Worm (Caenorhabditis elegans): ENCODE measurements around the gene die-1.

die-1 gene

ce11 chrII:10019669-10020068 lies 48.0 kb downstream of the die-1 start:
- TF ChIP-seq tra-4 (tag; optimal IDR thresholded peaks at IDR 0.05) (no peak), scrt-1 (GFP tag; IDR thresholded peaks at IDR 0.05) (no peak), flt-1 (GFP tag; IDR thresholded peaks at IDR 0.05) (no peak), ceh-36 (tag; optimal IDR thresholded peaks at IDR 0.05) (no peak), tbx-11 (GFP tag; IDR thresholded peaks at IDR 0.05) (no peak), tbx-37 (GFP tag; conservative IDR thresholded peaks at IDR 0.05) (no peak), hmbx-1 (tag; optimal IDR thresholded peaks at IDR 0.05) (no peak), hnd-1 (tag; optimal IDR thresholded peaks at IDR 0.05) (no peak), hmg-4 (GFP tag; optimal IDR thresholded peaks at IDR 0.05) (no peak), B0310.2 (tag; optimal IDR thresholded peaks at IDR 0.05) (no peak)

ce11 chrII:10017528-10017927 lies 50.2 kb downstream of the die-1 start:
- no peak for TF ChIP-seq ama-1 (optimal IDR thresholded peaks at IDR 0.05)
- no peak for TF ChIP-seq aly-1 (tag; optimal IDR thresholded peaks at IDR 0.05)
- no peak for TF ChIP-seq pes-1 (GFP tag; IDR thresholded peaks at IDR 0.05)
- TF ChIP-seq hmg-4 (GFP tag; optimal IDR thresholded peaks at IDR 0.05): no peak
- TF ChIP-seq ceh-13 (GFP tag; optimal IDR thresholded peaks at IDR 0.05): no peak
- TF ChIP-seq ceh-36 (tag; optimal IDR thresholded peaks at IDR 0.05): no peak
- TF ChIP-seq hmbx-1 (tag; optimal IDR thresholded peaks at IDR 0.05): no peak
- TF ChIP-seq hnd-1 (tag; optimal IDR thresholded peaks at IDR 0.05): no peak
- no peak for TF ChIP-seq F13C5.2 (tag; optimal IDR thresholded peaks at IDR 0.05)
- no peak for TF ChIP-seq flt-1 (GFP tag; IDR thresholded peaks at IDR 0.05)
- TF ChIP-seq tbx-11 (GFP tag; IDR thresholded peaks at IDR 0.05): no peak
- no peak for TF ChIP-seq B0310.2 (tag; optimal IDR thresholded peaks at IDR 0.05)

ce11 chrII:10016013-10016412 lies 51.7 kb downstream of the die-1 start, which contains the start of gene lec-2:
Gene lec-2 (minus strand): TSS chrII:10016183.
- TF ChIP-seq hnd-1 (tag; optimal IDR thresholded peaks at IDR 0.05): no peak
- peak; percentile 0 for TF ChIP-seq aly-1 (tag; optimal IDR thresholded peaks at IDR 0.05)

ce11 chrII:10014384-10014783 lies 53.3 kb downstream of the die-1 start:
- TF ChIP-seq hmg-4 (GFP tag; optimal IDR thresholded peaks at IDR 0.05): no peak
- TF ChIP-seq aly-1 (tag; optimal IDR thresholded peaks at IDR 0.05): no peak
- TF ChIP-seq tra-4 (tag; optimal IDR thresholded peaks at IDR 0.05): no peak
- no peak for TF ChIP-seq flt-1 (GFP tag; IDR thresholded peaks at IDR 0.05)
- TF ChIP-seq sea-1 (GFP tag; conservative IDR thresholded peaks at IDR 0.05): no peak
- TF ChIP-seq F13C5.2 (tag; optimal IDR thresholded peaks at IDR 0.05): no peak
- TF ChIP-seq ceh-36 (tag; optimal IDR thresholded peaks at IDR 0.05): no peak
- no peak for TF ChIP-seq B0310.2 (tag; optimal IDR thresholded peaks at IDR 0.05)

ce11 chrII:10012490-10012889 lies 55.2 kb downstream of the die-1 start:
- TF ChIP-seq tra-4 (tag; optimal IDR thresholded peaks at IDR 0.05): no peak
- no peak for TF ChIP-seq ceh-13 (GFP tag; optimal IDR thresholded peaks at IDR 0.05)
- TF ChIP-seq hmbx-1 (tag; optimal IDR thresholded peaks at IDR 0.05): no peak
- no peak for TF ChIP-seq tbx-11 (GFP tag; IDR thresholded peaks at IDR 0.05)
- no peak for TF ChIP-seq pes-1 (GFP tag; IDR thresholded peaks at IDR 0.05)
- TF ChIP-seq aly-1 (tag; optimal IDR thresholded peaks at IDR 0.05): no peak
- TF ChIP-seq hnd-1 (tag; optimal IDR thresholded peaks at IDR 0.05): no peak
- TF ChIP-seq ceh-36 (tag; optimal IDR thresholded peaks at IDR 0.05): no peak
- no peak for TF ChIP-seq tbx-37 (GFP tag; conservative IDR thresholded peaks at IDR 0.05)
- no peak for TF ChIP-seq flt-1 (GFP tag; IDR thresholded peaks at IDR 0.05)
- no peak for TF ChIP-seq F13C5.2 (tag; optimal IDR thresholded peaks at IDR 0.05)
- no peak for TF ChIP-seq hmg-4 (GFP tag; optimal IDR thresholded peaks at IDR 0.05)
- no peak for TF ChIP-seq B0310.2 (tag; optimal IDR thresholded peaks at IDR 0.05)
- TF ChIP-seq ets-7 (tag; optimal IDR thresholded peaks at IDR 0.05): no peak
- TF ChIP-seq ama-1 (optimal IDR thresholded peaks at IDR 0.05): no peak
- TF ChIP-seq sea-1 (GFP tag; conservative IDR thresholded peaks at IDR 0.05): no peak
- no peak for TF ChIP-seq scrt-1 (GFP tag; IDR thresholded peaks at IDR 0.05)

ce11 chrII:10011733-10012132 lies 56.0 kb downstream of the die-1 start:
- TF ChIP-seq F13C5.2 (tag; optimal IDR thresholded peaks at IDR 0.05): no peak
- no peak for TF ChIP-seq hnd-1 (tag; optimal IDR thresholded peaks at IDR 0.05)
- TF ChIP-seq tra-4 (tag; optimal IDR thresholded peaks at IDR 0.05): no peak
- no peak for TF ChIP-seq hmg-4 (GFP tag; optimal IDR thresholded peaks at IDR 0.05)
- TF ChIP-seq flt-1 (GFP tag; IDR thresholded peaks at IDR 0.05): no peak
- no peak for TF ChIP-seq aly-1 (tag; optimal IDR thresholded peaks at IDR 0.05)
- TF ChIP-seq pes-1 (GFP tag; IDR thresholded peaks at IDR 0.05): no peak
- no peak for TF ChIP-seq ceh-36 (tag; optimal IDR thresholded peaks at IDR 0.05)
- no peak for TF ChIP-seq ets-7 (tag; optimal IDR thresholded peaks at IDR 0.05)

Measured in whole organism, early embryonic.